Worm (Caenorhabditis elegans) whole organism, L3 larva: ENCODE measurements around the gene clec-204.

Source experiments
- aly-2 ChIP-seq: fragments of 150-350 bp; optimal IDR thresholded peaks from 2 replicates; lab custom pipeline; 2014; ENCODE audit warnings: missing biosample characterization, missing genetic modification characterization
- ceh-16 ChIP-seq: sonication (generic microtip); optimal IDR thresholded peaks from 2 replicates; lab custom pipeline; 2017; ENCODE audit warnings: missing biosample characterization, missing genetic modification characterization
- egl-27 ChIP-seq: sonication (generic microtip); optimal IDR thresholded peaks from 4 replicates; lab custom pipeline; 2017; ENCODE audit warnings: missing biosample characterization, missing genetic modification reagents, missing genetic modification characterization
- nhr-12 ChIP-seq: fragments of 150-350 bp; optimal IDR thresholded peaks from 2 replicates; lab custom pipeline; 2014; ENCODE audit warnings: missing biosample characterization, missing genetic modification characterization
- skn-1 ChIP-seq: fragments of 150-350 bp; optimal IDR thresholded peaks from 2 replicates; lab custom pipeline; 2014; ENCODE audit warnings: missing biosample characterization, missing genetic modification characterization
- snpc-4 ChIP-seq: fragments of 150-350 bp; optimal IDR thresholded peaks from 2 replicates; lab custom pipeline; 2014; ENCODE audit warnings: missing biosample characterization, missing genetic modification characterization
- unc-39 ChIP-seq: sonication (generic microtip); optimal IDR thresholded peaks from 4 replicates; lab custom pipeline; 2017; ENCODE audit warnings: missing biosample characterization, missing genetic modification characterization
- unc-62 ChIP-seq: fragments of 150-350 bp; sonication (generic microtip); optimal IDR thresholded peaks from 4 replicates; lab custom pipeline; 2014; ENCODE audit warnings: missing biosample characterization, missing genetic modification reagents, missing genetic modification characterization
- zag-1 ChIP-seq: fragments of 150-350 bp; optimal IDR thresholded peaks from 2 replicates; lab custom pipeline; 2014; ENCODE audit warnings: missing biosample characterization, missing genetic modification characterization
- ztf-11 ChIP-seq: fragments of 150-350 bp; optimal IDR thresholded peaks from 2 replicates; lab custom pipeline; 2014; ENCODE audit warnings: missing biosample characterization, missing genetic modification characterization
- ztf-4 ChIP-seq: fragments of 150-350 bp; optimal IDR thresholded peaks from 2 replicates; lab custom pipeline; 2014; ENCODE audit warnings: missing biosample characterization, missing genetic modification characterization

DNA sequence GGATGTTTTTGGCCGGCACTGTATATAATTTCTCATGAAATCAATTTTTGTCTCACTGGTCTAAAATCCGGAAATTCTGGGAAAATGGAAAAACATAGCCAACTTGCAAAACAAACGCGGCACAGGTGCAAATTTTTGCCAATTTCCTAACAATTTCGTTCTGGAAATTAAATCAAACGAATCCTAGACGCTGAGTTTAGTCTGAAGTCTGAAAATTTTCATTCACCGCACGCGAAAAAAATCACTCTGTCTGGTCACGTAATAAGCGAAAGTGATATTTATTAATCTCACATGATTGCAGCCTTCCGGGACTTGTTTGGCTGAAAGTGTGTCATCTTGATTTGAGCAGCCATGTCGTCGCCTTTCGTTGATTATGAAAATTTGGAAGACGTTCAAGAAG lies 40.1 kb upstream of the clec-204 start, which contains the start of gene srw-103:
- no peak for TF ChIP-seq zag-1 (tag; lab: Kevin White, UChicago)
- no peak for TF ChIP-seq nhr-12 (tag; lab: Kevin White, UChicago)
- no peak for TF ChIP-seq unc-39 (tag; lab: Kevin White, UChicago)
- no peak for TF ChIP-seq egl-27 (tag; lab: Kevin White, UChicago)
- TF ChIP-seq aly-2: no peak
- TF ChIP-seq snpc-4: no peak
- no peak for TF ChIP-seq ceh-16 (tag; lab: Kevin White, UChicago)
- no peak for TF ChIP-seq ztf-4 (tag; lab: Kevin White, UChicago)
- no peak for TF ChIP-seq skn-1 (tag; lab: Kevin White, UChicago)
- no peak for TF ChIP-seq ztf-11 (tag; lab: Kevin White, UChicago)
- TF ChIP-seq unc-62 (GFP tag; lab: Kevin White, UChicago): no peak
